Worm (Caenorhabditis elegans): ENCODE data around the gene lsm-3.
A peak's percentile ranks its signal among the peaks of the same experiment; 100 is the strongest.

DNA sequence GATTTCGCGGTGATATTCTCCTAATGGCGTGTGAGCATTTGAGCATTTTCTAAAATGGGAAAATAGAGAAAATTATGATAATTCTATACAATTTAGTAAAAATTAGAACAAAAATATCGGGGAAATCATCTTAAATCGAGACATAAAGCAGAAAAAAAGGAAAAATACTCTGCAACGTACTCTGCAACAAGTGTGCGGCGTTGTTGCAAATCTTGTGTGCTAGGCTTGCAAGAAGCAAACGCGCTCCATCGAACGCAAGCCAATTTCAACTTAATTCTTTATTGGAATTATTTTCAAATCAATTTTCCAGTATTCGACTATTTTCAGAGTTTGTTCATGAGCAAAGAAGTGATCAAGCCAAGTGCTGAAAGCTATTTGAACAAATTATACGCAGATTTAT is 960 bp upstream of the lsm-3 start, which contains the start of the genes Y62E10A.20, Y62E10A.23 and mdt-9:
- peak; percentile 22 for TF ChIP-seq him-1 (tag; optimal IDR thresholded peaks at IDR 0.05)
- peak; percentile 85 for TF ChIP-seq W03F9.2 (tag; optimal IDR thresholded peaks at IDR 0.05)

All from whole organism, L4/young adult.